Worm (Caenorhabditis elegans): ENCODE results near the gene C04E7.3.

DNA sequence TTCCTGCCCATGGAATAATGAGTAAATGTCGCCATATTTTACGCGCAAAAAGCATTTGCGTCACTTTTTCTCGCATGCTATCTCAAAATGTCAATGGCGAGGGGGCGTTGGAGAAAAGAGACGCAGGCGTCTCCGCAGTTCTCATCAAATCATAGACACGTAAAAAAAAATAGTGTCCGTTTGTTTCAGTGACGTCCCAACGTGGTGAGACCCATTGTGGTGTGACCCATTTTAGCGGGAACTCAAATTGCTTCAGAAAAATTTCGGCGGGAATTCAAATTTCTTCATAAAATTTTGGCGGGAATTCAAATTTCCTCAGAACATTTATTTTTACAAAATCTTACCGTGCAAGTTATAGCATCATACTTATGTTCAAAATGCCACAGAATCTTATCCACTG is 3.2 kb downstream of the C04E7.3 start:
- TF ChIP-seq pes-1 (GFP tag; IDR thresholded peaks at IDR 0.05) (no peak), flt-1 (GFP tag; IDR thresholded peaks at IDR 0.05) (no peak), B0310.2 (tag; optimal IDR thresholded peaks at IDR 0.05) (no peak), ama-1 (optimal IDR thresholded peaks at IDR 0.05) (no peak), ceh-36 (tag; optimal IDR thresholded peaks at IDR 0.05) (no peak), scrt-1 (GFP tag; IDR thresholded peaks at IDR 0.05) (no peak)
